Fruit fly (Drosophila melanogaster) whole organism, prepupa: Measurements from ENCODE around the gene Frmd5.
A peak's percentile ranks its signal among the peaks of the same experiment; 100 is the strongest.

Source experiments
- Blimp-1 ChIP-seq: fragments of 200-800 bp; sonication (Bioruptor generic); optimal IDR thresholded peaks from 3 replicates; lab custom pipeline; 2017; ENCODE audit warnings: missing biosample characterization, missing genetic modification characterization, mild to moderate bottlenecking, moderate library complexity, missing genetic modification reagents
- CG10631 ChIP-seq: fragments of 200-800 bp; sonication (Bioruptor generic); optimal IDR thresholded peaks from 2 replicates; lab custom pipeline; 2016; ENCODE audit warnings: missing biosample characterization, missing genetic modification characterization
- CG11294 ChIP-seq: fragments of 200-800 bp; sonication (Bioruptor generic); IDR thresholded peaks from 2 replicates; pipeline ENCODE4 v1.3.6; 2022; ENCODE audit warnings: missing biosample characterization, missing genetic modification characterization
- CG11902 ChIP-seq: fragments of 200-800 bp; sonication (Bioruptor generic); optimal IDR thresholded peaks from 3 replicates; lab custom pipeline; 2016; ENCODE audit warnings: missing biosample characterization, missing genetic modification characterization
- CG15336 ChIP-seq: fragments of 200-800 bp; sonication (Bioruptor generic); IDR thresholded peaks from 2 replicates; pipeline ENCODE4 v1.3.6; 2022; ENCODE audit warnings: missing biosample characterization, missing genetic modification characterization
- CG1621 ChIP-seq: fragments of 200-800 bp; sonication (Bioruptor generic); optimal IDR thresholded peaks from 3 replicates; lab custom pipeline; 2018; ENCODE audit warnings: missing biosample characterization, mild to moderate bottlenecking, missing genetic modification characterization
- CG16779 ChIP-seq: fragments of 200-800 bp; sonication (Bioruptor generic); optimal IDR thresholded peaks from 3 replicates; lab custom pipeline; 2017; ENCODE audit warnings: missing biosample characterization, mild to moderate bottlenecking, missing genetic modification characterization
- CG32006 ChIP-seq: fragments of 200-800 bp; sonication (Bioruptor generic); optimal IDR thresholded peaks from 3 replicates; lab custom pipeline; 2017; ENCODE audit warnings: missing biosample characterization, mild to moderate bottlenecking, missing genetic modification characterization
- CG34406 ChIP-seq: fragments of 200-800 bp; sonication (Bioruptor generic); optimal IDR thresholded peaks from 3 replicates; lab custom pipeline; 2016; ENCODE audit warnings: missing biosample characterization, missing genetic modification characterization
- CG4318 ChIP-seq: fragments of 200-800 bp; sonication (Bioruptor generic); optimal IDR thresholded peaks from 3 replicates; lab custom pipeline; 2017; ENCODE audit warnings: missing biosample characterization, mild to moderate bottlenecking, missing genetic modification characterization
- CG6163 ChIP-seq: fragments of 200-800 bp; sonication (Bioruptor generic); IDR thresholded peaks from 3 replicates; pipeline ENCODE4 v1.3.6; 2022; ENCODE audit warnings: missing biosample characterization, missing genetic modification characterization
- CG6276 ChIP-seq: fragments of 200-800 bp; sonication (Bioruptor generic); optimal IDR thresholded peaks from 2 replicates; lab custom pipeline; 2017; ENCODE audit warnings: missing biosample characterization, mild to moderate bottlenecking, missing genetic modification characterization
- CG6792 ChIP-seq: fragments of 200-800 bp; sonication (Bioruptor generic); optimal IDR thresholded peaks from 3 replicates; lab custom pipeline; 2016; ENCODE audit warnings: missing biosample characterization, missing genetic modification characterization
- CG6854 ChIP-seq: fragments of 200-800 bp; sonication (Bioruptor generic); optimal IDR thresholded peaks from 2 replicates; lab custom pipeline; 2017; ENCODE audit warnings: missing biosample characterization, mild to moderate bottlenecking, missing genetic modification characterization
- CG7368 ChIP-seq: fragments of 200-800 bp; sonication (Bioruptor generic); optimal IDR thresholded peaks from 3 replicates; lab custom pipeline; 2016; ENCODE audit warnings: missing biosample characterization, missing genetic modification characterization
- CG8119 ChIP-seq: fragments of 200-800 bp; sonication (Bioruptor generic); IDR thresholded peaks from 3 replicates; pipeline ENCODE4 v1.3.6; 2022; ENCODE audit warnings: missing biosample characterization, missing genetic modification characterization
- CG8319 ChIP-seq: fragments of 200-800 bp; sonication (Bioruptor generic); optimal IDR thresholded peaks from 3 replicates; lab custom pipeline; 2016; ENCODE audit warnings: missing biosample characterization, missing genetic modification characterization
- CG8632 ChIP-seq: fragments of 200-800 bp; sonication (Bioruptor generic); optimal IDR thresholded peaks from 3 replicates; lab custom pipeline; 2016; ENCODE audit warnings: missing biosample characterization, missing genetic modification characterization
- CG9139 ChIP-seq: fragments of 200-800 bp; sonication (Bioruptor generic); optimal IDR thresholded peaks from 3 replicates; lab custom pipeline; 2017; ENCODE audit warnings: missing biosample characterization, mild to moderate bottlenecking, missing genetic modification characterization
- Eip75B ChIP-seq: fragments of 200-800 bp; sonication (Bioruptor generic); optimal IDR thresholded peaks from 3 replicates; lab custom pipeline; 2016; ENCODE audit warnings: missing biosample characterization, missing genetic modification characterization
- Eip78C ChIP-seq: fragments of 200-800 bp; sonication (Bioruptor generic); peaks from one replicate; lab custom pipeline; 2016; ENCODE audit warnings: missing biosample characterization, missing genetic modification characterization
- Ets21C ChIP-seq: fragments of 200-800 bp; sonication (Bioruptor generic); optimal IDR thresholded peaks from 3 replicates; lab custom pipeline; 2016; ENCODE audit warnings: missing biosample characterization, missing genetic modification characterization
- Ets96B ChIP-seq: fragments of 200-800 bp; optimal IDR thresholded peaks from 2 replicates; lab custom pipeline; 2019; ENCODE audit warnings: missing biosample characterization, mild to moderate bottlenecking, missing genetic modification characterization, moderate library complexity
- Gug ChIP-seq: fragments of 200-800 bp; sonication (Bioruptor generic); IDR thresholded peaks from 2 replicates; pipeline ENCODE4 v1.3.6; 2022; ENCODE audit warnings: missing biosample characterization, missing genetic modification characterization
- Hr38 ChIP-seq: sonication (Bioruptor generic); optimal IDR thresholded peaks from 2 replicates; lab custom pipeline; 2016; ENCODE audit warnings: missing biosample characterization, missing genetic modification characterization
- Hr39 ChIP-seq: fragments of 200-800 bp; sonication (Bioruptor generic); optimal IDR thresholded peaks from 2 replicates; lab custom pipeline; 2016; ENCODE audit warnings: missing biosample characterization, missing genetic modification characterization
- Hr4 ChIP-seq: fragments of 200-800 bp; sonication (Bioruptor generic); optimal IDR thresholded peaks from 3 replicates; lab custom pipeline; 2016; ENCODE audit warnings: missing biosample characterization, missing genetic modification characterization
- Lpt ChIP-seq: fragments of 200-800 bp; sonication (Bioruptor generic); optimal IDR thresholded peaks from 3 replicates; lab custom pipeline; 2016; ENCODE audit warnings: missing biosample characterization, missing genetic modification characterization
- Met ChIP-seq: fragments of 200-800 bp; sonication (Bioruptor generic); optimal IDR thresholded peaks from 3 replicates; lab custom pipeline; 2016; ENCODE audit warnings: missing biosample characterization, missing genetic modification characterization
- OdsH ChIP-seq: fragments of 200-800 bp; sonication (Bioruptor generic); optimal IDR thresholded peaks from 3 replicates; lab custom pipeline; 2016; ENCODE audit warnings: missing biosample characterization, missing genetic modification characterization
- Smox ChIP-seq: fragments of 200-800 bp; sonication (Bioruptor generic); optimal IDR thresholded peaks from 3 replicates; lab custom pipeline; 2016; ENCODE audit warnings: missing biosample characterization, missing genetic modification characterization
- Sox102F ChIP-seq: fragments of 200-800 bp; sonication (Bioruptor generic); optimal IDR thresholded peaks from 2 replicates; lab custom pipeline; 2016; ENCODE audit warnings: missing biosample characterization, mild to moderate bottlenecking, missing genetic modification characterization
- Sox14 ChIP-seq: fragments of 200-800 bp; sonication (Bioruptor generic); optimal IDR thresholded peaks from 3 replicates; lab custom pipeline; 2016; ENCODE audit warnings: missing biosample characterization, missing genetic modification characterization
- achi ChIP-seq: fragments of 200-800 bp; sonication (Bioruptor generic); optimal IDR thresholded peaks from 3 replicates; lab custom pipeline; 2016; ENCODE audit warnings: missing biosample characterization, missing genetic modification characterization
- acj6 ChIP-seq: fragments of 200-800 bp; sonication (Bioruptor generic); optimal IDR thresholded peaks from 3 replicates; lab custom pipeline; 2016; ENCODE audit warnings: missing biosample characterization, missing genetic modification characterization
- cyc ChIP-seq: fragments of 200-800 bp; sonication (Bioruptor generic); optimal IDR thresholded peaks from 3 replicates; lab custom pipeline; 2016; ENCODE audit warnings: missing biosample characterization, missing genetic modification characterization
- dac ChIP-seq: fragments of 200-800 bp; sonication (Bioruptor generic); optimal IDR thresholded peaks from 2 replicates; lab custom pipeline; 2017; ENCODE audit warnings: missing biosample characterization, mild to moderate bottlenecking, missing genetic modification characterization
- dsx ChIP-seq: fragments of 200-800 bp; optimal IDR thresholded peaks from 3 replicates; lab custom pipeline; 2019; ENCODE audit warnings: missing biosample characterization, mild to moderate bottlenecking, missing genetic modification characterization, moderate library complexity; ENCODE audit not compliant: poor library complexity, severe bottlenecking
- eg ChIP-seq: fragments of 200-800 bp; sonication (Bioruptor generic); IDR thresholded peaks from 3 replicates; pipeline ENCODE4 v1.3.6; 2022; ENCODE audit warnings: missing biosample characterization, missing genetic modification characterization
- esn ChIP-seq: fragments of 200-800 bp; sonication (Bioruptor generic); optimal IDR thresholded peaks from 2 replicates; lab custom pipeline; 2016; ENCODE audit warnings: missing biosample characterization, mild to moderate bottlenecking, missing genetic modification characterization, moderate library complexity
- fd59A ChIP-seq: fragments of 200-800 bp; sonication (Bioruptor generic); optimal IDR thresholded peaks from 2 replicates; lab custom pipeline; 2017; ENCODE audit warnings: missing biosample characterization, mild to moderate bottlenecking, missing genetic modification characterization, missing genetic modification reagents
- fd85E ChIP-seq: fragments of 200-800 bp; sonication (Bioruptor generic); optimal IDR thresholded peaks from 3 replicates; lab custom pipeline; 2016; ENCODE audit warnings: missing biosample characterization, missing genetic modification characterization
- fkh ChIP-seq: fragments of 200-800 bp; sonication (Bioruptor generic); optimal IDR thresholded peaks from 3 replicates; lab custom pipeline; 2017; ENCODE audit warnings: missing biosample characterization, mild to moderate bottlenecking, missing genetic modification characterization, moderate library complexity
- lz ChIP-seq: fragments of 200-800 bp; sonication (Bioruptor generic); optimal IDR thresholded peaks from 3 replicates; lab custom pipeline; 2016; ENCODE audit warnings: missing biosample characterization, missing genetic modification characterization
- pdm3 ChIP-seq: fragments of 200-800 bp; sonication (Bioruptor generic); optimal IDR thresholded peaks from 3 replicates; lab custom pipeline; 2016; ENCODE audit warnings: missing biosample characterization, missing genetic modification characterization
- salr ChIP-seq, 2 experiments: fragments of 200-800 bp; sonication (Bioruptor generic); optimal IDR thresholded peaks; 3 replicates each; lab custom pipeline; 2016 to 2018; ENCODE audit warnings: missing biosample characterization in 2 of 2, missing genetic modification characterization in 2 of 2, mild to moderate bottlenecking in 1 of 2
- ss ChIP-seq, 2 experiments: fragments of 200-800 bp; sonication (Bioruptor generic); optimal IDR thresholded peaks; 2 replicates in 1 of 2; 3 replicates in 1 of 2; lab custom pipeline; 2017 to 2018; ENCODE audit warnings: mild to moderate bottlenecking in 2 of 2, missing biosample characterization in 2 of 2, missing genetic modification characterization in 2 of 2, moderate library complexity in 1 of 2
- svp ChIP-seq: fragments of 200-800 bp; sonication (Bioruptor generic); peaks from one replicate; lab custom pipeline; 2016; ENCODE audit warnings: missing biosample characterization, missing genetic modification characterization
- topi ChIP-seq: fragments of 200-800 bp; sonication (Bioruptor generic); optimal IDR thresholded peaks from 3 replicates; lab custom pipeline; 2016; ENCODE audit warnings: missing biosample characterization, missing genetic modification characterization

Frmd5 gene

dm6 chr2L:10379865-10380264, 35.6 kb downstream of the Frmd5 start, which contains the start of gene gny:
gny (plus strand) TSS chr2L:10380103.
- no peak for TF ChIP-seq CG32006 (GFP tag; lab: Kevin White, UChicago)
- no peak for TF ChIP-seq cyc (GFP tag; lab: Kevin White, UChicago)
- TF ChIP-seq Eip78C (GFP tag; lab: Kevin White, UChicago): peak; percentile 18
- no peak for TF ChIP-seq CG6163 (GFP tag; lab: Robert Waterston, UW)
- no peak for TF ChIP-seq CG4318 (GFP tag; lab: Kevin White, UChicago)
- TF ChIP-seq lz (GFP tag; lab: Kevin White, UChicago): no peak
- no peak for TF ChIP-seq pdm3

- TF ChIP-seq Hr38 (no peak), Ets21C (GFP tag; lab: Kevin White, UChicago) (peak; percentile 37), CG8119 (no peak; the same call in 1 of the 3 replicates), CG4318 (GFP tag; lab: Kevin White, UChicago) (no peak), Eip75B (GFP tag; lab: Kevin White, UChicago) (peak; percentile 72), CG6792 (GFP tag; lab: Kevin White, UChicago) (peak; percentile 69), svp (no peak), Smox (GFP tag; lab: Kevin White, UChicago) (no peak), CG8319 (GFP tag; lab: Kevin White, UChicago) (peak; percentile 36), dac (GFP tag; lab: Kevin White, UChicago) (no peak), CG34406 (peak; percentile 73), fd59A (GFP tag; lab: Kevin White, UChicago) (no peak), pdm3 (no peak), lz (GFP tag; lab: Kevin White, UChicago) (peak; percentile 66), Sox102F (GFP tag; lab: Kevin White, UChicago) (no peak), Ets96B (tag; lab: Kevin White, UChicago) (peak; percentile 62), esn (GFP tag; lab: Kevin White, UChicago) (peak; percentile 81), salr (GFP tag; optimal IDR thresholded peaks at IDR 0.05; lab: Kevin White, UChicago) (no peak), fd85E (GFP tag; lab: Kevin White, UChicago) (no peak), Hr39 (GFP tag; lab: Kevin White, UChicago) (no peak), CG6163 (GFP tag; lab: Robert Waterston, UW) (no peak), acj6 (peak; percentile 60), achi (GFP tag; lab: Kevin White, UChicago) (no peak), Met (peak; percentile 80), eg (GFP tag; lab: Robert Waterston, UW) (no peak), Lpt (GFP tag; lab: Kevin White, UChicago) (no peak), CG11902 (GFP tag; lab: Kevin White, UChicago) (peak; percentile 14), CG7368 (GFP tag; lab: Kevin White, UChicago) (peak; percentile 51), CG1621 (tag; lab: Kevin White, UChicago) (no peak), dsx (peak; percentile 29), topi (GFP tag; lab: Kevin White, UChicago) (peak; percentile 76), Gug (GFP tag; lab: Robert Waterston, UW) (no peak; the same call in 1 of the 2 replicates), CG10631 (peak; percentile 43), CG6854 (no peak), CG32006 (GFP tag; lab: Kevin White, UChicago) (no peak), cyc (GFP tag; lab: Kevin White, UChicago) (peak; percentile 64), CG15336 (peak; percentile 67), CG8632 (peak; percentile 69), CG11294 (GFP tag; lab: Robert Waterston, UW) (no peak), CG16779 (tag; lab: Kevin White, UChicago) (no peak), fkh (GFP tag; lab: Kevin White, UChicago) (peak; percentile 33), CG9139 (GFP tag; lab: Kevin White, UChicago) (no peak), Sox14 (GFP tag; lab: Kevin White, UChicago) (peak; percentile 63), OdsH (GFP tag; lab: Kevin White, UChicago) (peak; percentile 55), Blimp-1 (GFP tag; lab: Kevin White, UChicago) (no peak), Eip78C (GFP tag; lab: Kevin White, UChicago) (peak; percentile 92), ss (GFP tag; optimal IDR thresholded peaks at IDR 0.05; lab: Kevin White, UChicago) (no peak), CG6276 (GFP tag; lab: Kevin White, UChicago) (no peak), Hr4 (GFP tag; lab: Kevin White, UChicago) (peak; percentile 54)
These were observed 37.7 kb downstream of the Frmd5 start, which contains the start of gene CG5096 for dm6 chr2L:10381890-10382450. CG5096 (plus strand) TSS chr2L:10382263.
